Fruit fly (Drosophila melanogaster) whole organism, wandering third instar larva: ENCODE results near the gene BNIP3.

Source experiments
- Abd-B ChIP-seq: fragments of >200 bp; optimal IDR thresholded peaks from 2 replicates; lab custom pipeline; 2017; ENCODE audit warnings: missing biosample characterization, missing genetic modification characterization
- rgr ChIP-seq: fragments of 200-800 bp; sonication (Bioruptor generic); optimal IDR thresholded peaks from 3 replicates; lab custom pipeline; 2016; ENCODE audit warnings: missing biosample characterization, mild to moderate bottlenecking, missing genetic modification characterization
- tai ChIP-seq: sonication (Bioruptor generic); optimal IDR thresholded peaks from 2 replicates; lab custom pipeline; 2016; ENCODE audit warnings: missing biosample characterization, missing genetic modification characterization

- TF ChIP-seq tai (GFP tag; lab: Kevin White, UChicago) = no peak
- TF ChIP-seq rgr (GFP tag; lab: Kevin White, UChicago) = no peak
- TF ChIP-seq Abd-B (GFP tag; lab: Kevin White, UChicago) = no peak
These were observed 53.3 kb downstream of the BNIP3 start, which contains the start of gene CG42764 for dm6 chr3L:20465941-20466340.
